Fruit fly (Drosophila melanogaster) whole organism, adult: Measurements from ENCODE around the gene CG3999.

ENCODE experiments used
- CG33017 ChIP-seq: fragments of 200-800 bp; sonication (Bioruptor generic); optimal IDR thresholded peaks from 2 replicates; lab custom pipeline; 2018; ENCODE audit warnings: missing biosample characterization, mild to moderate bottlenecking, missing genetic modification characterization, moderate library complexity
- cic ChIP-seq: fragments of 200-800 bp; sonication (Bioruptor generic); optimal IDR thresholded peaks from 2 replicates; lab custom pipeline; 2017; ENCODE audit warnings: missing biosample characterization, mild to moderate bottlenecking, missing genetic modification characterization, moderate library complexity

dm6 chr3R:10264601-10265421 is 13.5 kb downstream of the CG3999 start:
- TF ChIP-seq CG33017 (tag; lab: Kevin White, UChicago) (no peak), cic (GFP tag; lab: Kevin White, UChicago) (no peak)
